Worm (Caenorhabditis elegans) whole organism, young adult: ENCODE measurements around the gene clec-157.

Source experiments
- B0019.2 ChIP-seq: fragments of 200-800 bp; sonication (Bioruptor generic); conservative IDR thresholded peaks from 2 replicates; pipeline ENCODE4 v1.3.6; 2022; ENCODE audit warnings: missing genetic modification reagents, missing genetic modification characterization, missing compliant biosample characterization
- B0336.3 ChIP-seq: fragments of 200-800 bp; sonication (Bioruptor generic); IDR thresholded peaks from 2 replicates; pipeline ENCODE4 v1.3.6; 2022; ENCODE audit warnings: missing genetic modification characterization, missing compliant biosample characterization
- C06A6.2 ChIP-seq: fragments of 200-800 bp; sonication (Bioruptor generic); conservative IDR thresholded peaks from 2 replicates; pipeline ENCODE4 v1.3.6; 2022; ENCODE audit warnings: missing genetic modification characterization, missing compliant biosample characterization
- C17E4.6 ChIP-seq: fragments of 200-800 bp; sonication (Bioruptor generic); IDR thresholded peaks from 2 replicates; pipeline ENCODE4 v1.3.6; 2022; ENCODE audit warnings: missing genetic modification reagents, missing genetic modification characterization, missing compliant biosample characterization
- D2030.7 ChIP-seq: fragments of 200-800 bp; sonication (Bioruptor generic); IDR thresholded peaks from 2 replicates; pipeline ENCODE4 v1.3.6; 2022; ENCODE audit warnings: missing genetic modification reagents, missing genetic modification characterization, missing compliant biosample characterization
- F10E7.11 ChIP-seq: sonication (generic microtip); optimal IDR thresholded peaks from 2 replicates; lab custom pipeline; 2017; ENCODE audit warnings: mild to moderate bottlenecking, missing genetic modification characterization, moderate library complexity, missing compliant biosample characterization
- F23B12.7 ChIP-seq: sonication (generic microtip); optimal IDR thresholded peaks from 2 replicates; lab custom pipeline; 2017; ENCODE audit warnings: missing genetic modification characterization, mild to moderate bottlenecking, missing compliant biosample characterization, antibody characterized with exemption, moderate library complexity; ENCODE audit not compliant: insufficient read depth
- F49E8.2 ChIP-seq: sonication (generic microtip); optimal IDR thresholded peaks from 3 replicates; lab custom pipeline; 2017; ENCODE audit warnings: missing genetic modification characterization, mild to moderate bottlenecking, missing compliant biosample characterization, antibody characterized with exemption, moderate library complexity; ENCODE audit not compliant: insufficient read depth
- F57A8.1 ChIP-seq: fragments of 200-800 bp; sonication (Bioruptor generic); optimal IDR thresholded peaks from 2 replicates; lab custom pipeline; 2018; ENCODE audit warnings: mild to moderate bottlenecking, missing genetic modification characterization, moderate library complexity, missing compliant biosample characterization
- F57C9.4 ChIP-seq: sonication (generic microtip); optimal IDR thresholded peaks from 2 replicates; lab custom pipeline; 2017; ENCODE audit warnings: mild to moderate bottlenecking, missing genetic modification characterization, missing compliant biosample characterization
- T07F8.4 ChIP-seq: sonication (generic microtip); optimal IDR thresholded peaks from 2 replicates; lab custom pipeline; 2016; ENCODE audit warnings: mild to moderate bottlenecking, missing genetic modification characterization, moderate library complexity, missing compliant biosample characterization
- Y67H2A.10 ChIP-seq: fragments of 200-800 bp; sonication (Bioruptor generic); conservative IDR thresholded peaks from 2 replicates; pipeline ENCODE4 v1.3.6; 2022; ENCODE audit warnings: missing genetic modification reagents, missing genetic modification characterization, missing compliant biosample characterization
- akir-1 ChIP-seq: fragments of 200-800 bp; sonication (Bioruptor generic); optimal IDR thresholded peaks from 2 replicates; lab custom pipeline; 2018; ENCODE audit warnings: mild to moderate bottlenecking, missing genetic modification characterization, moderate library complexity, missing compliant biosample characterization
- aptf-2 ChIP-seq: fragments of 200-800 bp; sonication (Bioruptor generic); conservative IDR thresholded peaks from 2 replicates; pipeline ENCODE4 v1.3.6; 2022; ENCODE audit warnings: missing genetic modification reagents, missing genetic modification characterization, missing compliant biosample characterization
- athp-1 ChIP-seq: sonication (generic microtip); optimal IDR thresholded peaks from 2 replicates; lab custom pipeline; 2017; ENCODE audit warnings: mild to moderate bottlenecking, missing genetic modification characterization, missing compliant biosample characterization
- attf-5 ChIP-seq: fragments of 200-800 bp; sonication (Bioruptor generic); optimal IDR thresholded peaks from 2 replicates; lab custom pipeline; 2018; ENCODE audit warnings: mild to moderate bottlenecking, missing genetic modification characterization, missing compliant biosample characterization
- cebp-2 ChIP-seq: fragments of 200-800 bp; sonication (Bioruptor generic); IDR thresholded peaks from 2 replicates; pipeline ENCODE4 v1.3.6; 2022; ENCODE audit warnings: missing genetic modification characterization, missing compliant biosample characterization
- ceh-100 ChIP-seq: fragments of 200-800 bp; sonication (Bioruptor generic); IDR thresholded peaks from 2 replicates; pipeline ENCODE4 v1.3.6; 2022; ENCODE audit warnings: missing genetic modification reagents, missing genetic modification characterization, missing compliant biosample characterization
- ceh-40 ChIP-seq: fragments of 200-800 bp; sonication (Bioruptor generic); IDR thresholded peaks from 2 replicates; pipeline ENCODE4 v1.3.6; 2022; ENCODE audit warnings: missing genetic modification characterization, missing compliant biosample characterization
- ceh-58 ChIP-seq: fragments of 200-800 bp; sonication (Bioruptor generic); IDR thresholded peaks from 2 replicates; pipeline ENCODE4 v1.3.6; 2022; ENCODE audit warnings: missing genetic modification characterization, missing compliant biosample characterization
- dpff-1 ChIP-seq: sonication (generic microtip); optimal IDR thresholded peaks from 2 replicates; lab custom pipeline; 2017; ENCODE audit warnings: mild to moderate bottlenecking, missing genetic modification characterization, missing compliant biosample characterization
- ekl-4 ChIP-seq: fragments of 200-800 bp; sonication (Bioruptor generic); IDR thresholded peaks from 2 replicates; pipeline ENCODE4 v1.3.6; 2022; ENCODE audit warnings: missing genetic modification reagents, missing genetic modification characterization, missing compliant biosample characterization
- ets-4 ChIP-seq: fragments of 200-800 bp; sonication (Bioruptor generic); optimal IDR thresholded peaks from 2 replicates; lab custom pipeline; 2018; ENCODE audit warnings: mild to moderate bottlenecking, missing genetic modification characterization, missing compliant biosample characterization
- him-1 ChIP-seq: sonication (generic microtip); optimal IDR thresholded peaks from 2 replicates; lab custom pipeline; 2016; ENCODE audit warnings: missing genotype, missing genetic modification reagents, missing genetic modification characterization, missing compliant biosample characterization
- hlh-12 ChIP-seq: sonication (generic microtip); optimal IDR thresholded peaks from 2 replicates; lab custom pipeline; 2016; ENCODE audit warnings: missing genetic modification characterization, missing compliant biosample characterization
- hmg-1.2 ChIP-seq: fragments of 200-800 bp; sonication (Bioruptor generic); IDR thresholded peaks from 2 replicates; pipeline ENCODE4 v1.3.6; 2022; ENCODE audit warnings: missing genetic modification reagents, missing genetic modification characterization, missing compliant biosample characterization
- lag-1 ChIP-seq: fragments of 200-800 bp; sonication (Bioruptor generic); IDR thresholded peaks from 2 replicates; pipeline ENCODE4 v1.3.6; 2022; ENCODE audit warnings: missing genetic modification reagents, missing genetic modification characterization, missing compliant biosample characterization
- let-607 ChIP-seq, 2 experiments: fragments of 200-800 bp in 1 of 2; sonication (Bioruptor generic) in 1 of 2; sonication (generic microtip) in 1 of 2; optimal IDR thresholded peaks; 2 replicates each; lab custom pipeline; 2016 to 2018; ENCODE audit warnings: mild to moderate bottlenecking in 2 of 2, missing compliant biosample characterization in 2 of 2, missing genetic modification characterization in 2 of 2, moderate library complexity in 2 of 2, missing genotype in 1 of 2
- lin-26 ChIP-seq: fragments of 200-800 bp; sonication (Bioruptor generic); IDR thresholded peaks from 2 replicates; pipeline ENCODE4 v1.3.6; 2022; ENCODE audit warnings: missing genetic modification reagents, missing genetic modification characterization, missing compliant biosample characterization
- lin-35 ChIP-seq, 3 experiments: fragments of 150-350 bp in 2 of 3; sonication (generic microtip) in 1 of 3; optimal IDR thresholded peaks; 2 replicates each; lab custom pipeline; 2014 to 2018; ENCODE audit warnings: missing biosample characterization in 3 of 3, missing genetic modification characterization in 3 of 3, missing genetic modification reagents in 3 of 3
- lir-1 ChIP-seq: fragments of 200-800 bp; sonication (Bioruptor generic); conservative IDR thresholded peaks from 2 replicates; pipeline ENCODE4 v1.3.6; 2022; ENCODE audit warnings: missing genetic modification reagents, missing genetic modification characterization, missing compliant biosample characterization
- lsl-1 ChIP-seq: fragments of 200-800 bp; sonication (Bioruptor generic); optimal IDR thresholded peaks from 2 replicates; lab custom pipeline; 2018; ENCODE audit warnings: mild to moderate bottlenecking, missing genetic modification characterization, moderate library complexity, missing compliant biosample characterization
- nfya-2 ChIP-seq: fragments of 200-800 bp; sonication (Bioruptor generic); IDR thresholded peaks from 2 replicates; pipeline ENCODE4 v1.3.6; 2022; ENCODE audit warnings: missing genetic modification reagents, missing genetic modification characterization, missing compliant biosample characterization
- nhr-179 ChIP-seq: sonication (generic microtip); optimal IDR thresholded peaks from 2 replicates; lab custom pipeline; 2016; ENCODE audit warnings: mild to moderate bottlenecking, missing genetic modification characterization, missing compliant biosample characterization
- nhr-27 ChIP-seq: fragments of 200-800 bp; sonication (Bioruptor generic); optimal IDR thresholded peaks from 2 replicates; lab custom pipeline; 2018; ENCODE audit warnings: mild to moderate bottlenecking, missing genetic modification characterization, moderate library complexity, missing compliant biosample characterization
- nhr-80 ChIP-seq: sonication (generic microtip); optimal IDR thresholded peaks from 2 replicates; lab custom pipeline; 2016; ENCODE audit warnings: missing genetic modification characterization, missing compliant biosample characterization
- nhr-90 ChIP-seq: sonication (generic microtip); optimal IDR thresholded peaks from 2 replicates; lab custom pipeline; 2016; ENCODE audit warnings: missing genotype, mild to moderate bottlenecking, missing genetic modification characterization, missing compliant biosample characterization
- rcor-1 ChIP-seq: fragments of 200-800 bp; sonication (Bioruptor generic); IDR thresholded peaks from 2 replicates; pipeline ENCODE4 v1.3.6; 2022; ENCODE audit warnings: missing genetic modification reagents, missing genetic modification characterization, missing compliant biosample characterization
- sea-2 ChIP-seq: fragments of 200-800 bp; sonication (Bioruptor generic); IDR thresholded peaks from 2 replicates; pipeline ENCODE4 v1.3.6; 2022; ENCODE audit warnings: missing genetic modification characterization, missing compliant biosample characterization
- tbp1 ChIP-seq: fragments of 200-800 bp; sonication (Bioruptor generic); optimal IDR thresholded peaks from 2 replicates; lab custom pipeline; 2018; ENCODE audit warnings: mild to moderate bottlenecking, missing genetic modification characterization, missing compliant biosample characterization
- tbx-9 ChIP-seq: sonication (generic microtip); optimal IDR thresholded peaks from 2 replicates; lab custom pipeline; 2016; ENCODE audit warnings: borderline replicate concordance, missing genetic modification characterization, inconsistent platforms, missing compliant biosample characterization
- tlf-1 ChIP-seq: fragments of 200-800 bp; sonication (Bioruptor generic); optimal IDR thresholded peaks from 2 replicates; lab custom pipeline; 2018; ENCODE audit warnings: mild to moderate bottlenecking, missing genetic modification characterization, missing compliant biosample characterization
- zfh-2 ChIP-seq: fragments of 200-800 bp; sonication (Bioruptor generic); conservative IDR thresholded peaks from 2 replicates; pipeline ENCODE4 v1.3.6; 2022; ENCODE audit warnings: missing genetic modification reagents, missing genetic modification characterization, missing compliant biosample characterization
- ztf-22 ChIP-seq: fragments of 200-800 bp; sonication (Bioruptor generic); optimal IDR thresholded peaks from 2 replicates; lab custom pipeline; 2018; ENCODE audit warnings: mild to moderate bottlenecking, missing genetic modification characterization, moderate library complexity, missing compliant biosample characterization
- ztf-25 ChIP-seq: fragments of 200-800 bp; sonication (Bioruptor generic); IDR thresholded peaks from 2 replicates; pipeline ENCODE4 v1.3.6; 2022; ENCODE audit warnings: missing genetic modification reagents, missing genetic modification characterization, missing compliant biosample characterization
- ztf-28 ChIP-seq: fragments of 200-800 bp; sonication (Bioruptor generic); IDR thresholded peaks from 2 replicates; pipeline ENCODE4 v1.3.6; 2022; ENCODE audit warnings: missing genetic modification reagents, missing genetic modification characterization, missing compliant biosample characterization

The clec-157 gene

ce11 chrIII:4870478-4870877, 26.3 kb upstream of the clec-157 start, which contains the start of gene gipc-1:
gipc-1 (plus strand) TSS chrIII:4870778.
- TF ChIP-seq T07F8.4 (tag; lab: Kevin White, UChicago) (no peak), ztf-28 (GFP tag; lab: Robert Waterston, UW) (no peak), dpff-1 (tag; lab: Kevin White, UChicago) (no peak), ceh-100 (GFP tag; lab: Robert Waterston, UW) (no peak), D2030.7 (no peak), akir-1 (GFP tag; lab: Kevin White, UChicago) (no peak), tlf-1 (no peak), zfh-2 (GFP tag; lab: Robert Waterston, UW) (no peak), F10E7.11 (no peak), lag-1 (no peak), let-607 (tag; optimal IDR thresholded peaks at IDR 0.05; lab: Kevin White, UChicago) (no peak), ceh-40 (GFP tag; lab: Robert Waterston, UW) (no peak), tbx-9 (tag; lab: Kevin White, UChicago) (no peak), him-1 (tag; lab: Kevin White, UChicago) (no peak), ceh-58 (GFP tag; lab: Robert Waterston, UW) (no peak), lin-35 (GFP tag; optimal IDR thresholded peaks at IDR 0.05; lab: Kevin White, UChicago) (no peak)

- no peak for TF ChIP-seq him-1 (tag; lab: Kevin White, UChicago)
- no peak for TF ChIP-seq rcor-1 (GFP tag; lab: Robert Waterston, UW)
- no peak for TF ChIP-seq B0019.2 (GFP tag; lab: Robert Waterston, UW)
- TF ChIP-seq tbp1 (GFP tag; lab: Kevin White, UChicago), result no peak
- TF ChIP-seq nfya-2 (GFP tag; lab: Robert Waterston, UW), result no peak
- TF ChIP-seq nhr-179, result no peak
- no peak for TF ChIP-seq lir-1 (GFP tag; lab: Robert Waterston, UW)
- no peak for TF ChIP-seq nhr-27
- no peak for TF ChIP-seq ztf-25 (GFP tag; lab: Robert Waterston, UW)
- no peak for TF ChIP-seq hlh-12 (tag; lab: Kevin White, UChicago)
- no peak for TF ChIP-seq F57A8.1 (GFP tag; lab: Kevin White, UChicago)
- no peak for TF ChIP-seq aptf-2
- TF ChIP-seq F49E8.2 (tag; lab: Kevin White, UChicago), result no peak
- TF ChIP-seq lag-1, result no peak
- no peak for TF ChIP-seq Y67H2A.10 (GFP tag; lab: Robert Waterston, UW)
- no peak for TF ChIP-seq B0336.3 (GFP tag; lab: Robert Waterston, UW)
- TF ChIP-seq hmg-1.2 (GFP tag; lab: Robert Waterston, UW), result no peak
- TF ChIP-seq nhr-80 (tag; lab: Kevin White, UChicago), result no peak
- TF ChIP-seq F23B12.7 (tag; lab: Kevin White, UChicago), result no peak
- no peak for TF ChIP-seq attf-5
Measured at ce11 chrIII:4868643-4869042, 24.4 kb upstream of the clec-157 start, which contains the start of the genes msd-4 and C35D10.3. msd-4 (minus strand) TSS chrIII:4868743. C35D10.3 (plus strand) TSS chrIII:4868921.

- no peak for TF ChIP-seq ets-4 (GFP tag; lab: Kevin White, UChicago)
- TF ChIP-seq lir-1 (GFP tag; lab: Robert Waterston, UW), result no peak
- no peak for TF ChIP-seq tbx-9 (tag; lab: Kevin White, UChicago)
- no peak for TF ChIP-seq ekl-4 (GFP tag; lab: Robert Waterston, UW)
- TF ChIP-seq ztf-22 (GFP tag; lab: Kevin White, UChicago), result no peak
- no peak for TF ChIP-seq rcor-1 (GFP tag; lab: Robert Waterston, UW)
- no peak for TF ChIP-seq C17E4.6
- TF ChIP-seq athp-1 (tag; lab: Kevin White, UChicago), result no peak
- no peak for TF ChIP-seq lin-26
- no peak for TF ChIP-seq sea-2 (GFP tag; lab: Robert Waterston, UW)
- no peak for TF ChIP-seq nhr-90 (tag; lab: Kevin White, UChicago)
- TF ChIP-seq D2030.7, result no peak
- TF ChIP-seq cebp-2, result no peak
- no peak for TF ChIP-seq F57C9.4 (tag; lab: Kevin White, UChicago)
- no peak for TF ChIP-seq lsl-1 (GFP tag; lab: Kevin White, UChicago)
- TF ChIP-seq ztf-25 (GFP tag; lab: Robert Waterston, UW), result no peak
- TF ChIP-seq F49E8.2 (tag; lab: Kevin White, UChicago), result no peak
- TF ChIP-seq aptf-2, result no peak
- TF ChIP-seq C06A6.2, result no peak
Measured at ce11 chrIII:4866762-4867161, 22.5 kb upstream of the clec-157 start, which contains the start of gene C35D10.17. C35D10.17 (plus strand) TSS chrIII:4867062.
